Fruit fly (Drosophila melanogaster) whole organism, embryonic: ENCODE results near the gene CG2129.

ENCODE experiments used
- CG14441 ChIP-seq: fragments of 200-800 bp; sonication (Bioruptor generic); IDR thresholded peaks from 2 replicates; pipeline ENCODE4 v1.3.6; 2022; ENCODE audit warnings: missing biosample characterization, missing genetic modification characterization
- CG18619 ChIP-seq: fragments of 200-800 bp; sonication (Bioruptor generic); optimal IDR thresholded peaks from 3 replicates; lab custom pipeline; 2017; ENCODE audit warnings: missing biosample characterization, mild to moderate bottlenecking, missing genetic modification characterization
- run ChIP-seq: fragments of 200-800 bp; sonication (Bioruptor generic); optimal IDR thresholded peaks from 3 replicates; lab custom pipeline; 2018; ENCODE audit warnings: missing biosample characterization, mild to moderate bottlenecking, missing genetic modification characterization

DNA sequence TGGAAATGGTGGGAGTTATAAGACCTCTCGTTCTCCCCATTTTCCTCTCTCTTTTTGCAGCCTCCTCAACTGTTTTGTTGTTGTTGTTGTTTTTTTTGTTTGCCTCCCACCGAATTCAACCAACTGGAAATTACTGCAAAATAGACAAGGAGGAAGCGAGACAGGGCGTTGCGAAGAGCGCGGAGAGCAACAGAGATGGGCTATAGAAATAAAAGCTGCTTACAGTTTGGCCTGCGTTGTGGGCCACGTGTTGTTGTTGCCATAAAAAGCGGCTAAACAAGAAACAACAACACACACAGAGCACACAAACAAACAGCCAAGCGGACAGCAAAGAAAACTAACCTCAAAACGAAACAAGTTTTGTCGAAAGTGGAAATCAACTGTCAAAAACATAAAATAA lies 48.9 kb downstream of the CG2129 start:
- TF ChIP-seq CG14441 (GFP tag; lab: Robert Waterston, UW) (no peak), run (no peak), CG18619 (GFP tag; lab: Kevin White, UChicago) (no peak)
